Worm (Caenorhabditis elegans): ENCODE data around the gene ZC443.4.

DNA sequence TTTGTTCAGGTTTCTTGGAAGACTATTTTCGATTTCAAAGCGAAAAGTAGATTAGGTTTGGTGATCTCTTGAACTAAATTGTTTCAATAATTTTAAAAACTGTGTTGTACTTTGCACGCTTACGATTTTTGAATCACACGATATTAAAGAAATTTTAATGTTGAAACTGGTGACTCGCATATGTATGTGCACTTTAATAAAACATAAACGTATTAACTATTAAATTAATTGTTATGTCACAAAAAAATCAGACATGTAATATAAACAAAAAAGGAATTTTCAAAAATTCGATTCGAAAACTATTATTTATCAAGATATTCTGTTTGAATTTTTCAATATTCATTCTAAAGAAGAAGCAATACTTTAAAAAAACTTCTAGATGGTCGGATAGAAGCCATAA, 7.5 kb upstream of the ZC443.4 start, which contains the start of gene ugt-15:
- TF ChIP-seq nhr-71 (tag; optimal IDR thresholded peaks at IDR 0.05) (no peak), ama-1 (optimal IDR thresholded peaks at IDR 0.05) (no peak), pag-3 (tag; optimal IDR thresholded peaks at IDR 0.05; ENCODE audit: borderline replicate concordance, insufficient read depth) (no peak), nhr-12 (tag; optimal IDR thresholded peaks at IDR 0.05) (no peak), ztf-4 (tag; optimal IDR thresholded peaks at IDR 0.05) (no peak), unc-130 (tag; optimal IDR thresholded peaks at IDR 0.05) (no peak), efl-3 (GFP tag; optimal IDR thresholded peaks at IDR 0.05) (no peak), lin-35 (GFP tag; optimal IDR thresholded peaks at IDR 0.05) (no peak), ceh-8 (GFP tag; optimal IDR thresholded peaks at IDR 0.05) (no peak), zag-1 (tag; optimal IDR thresholded peaks at IDR 0.05) (no peak), nhr-11 (tag; optimal IDR thresholded peaks at IDR 0.05) (no peak), nhr-77 (tag; optimal IDR thresholded peaks at IDR 0.05) (no peak)
